Fruit fly (Drosophila melanogaster): ENCODE data around the gene rols.

rols gene

DNA sequence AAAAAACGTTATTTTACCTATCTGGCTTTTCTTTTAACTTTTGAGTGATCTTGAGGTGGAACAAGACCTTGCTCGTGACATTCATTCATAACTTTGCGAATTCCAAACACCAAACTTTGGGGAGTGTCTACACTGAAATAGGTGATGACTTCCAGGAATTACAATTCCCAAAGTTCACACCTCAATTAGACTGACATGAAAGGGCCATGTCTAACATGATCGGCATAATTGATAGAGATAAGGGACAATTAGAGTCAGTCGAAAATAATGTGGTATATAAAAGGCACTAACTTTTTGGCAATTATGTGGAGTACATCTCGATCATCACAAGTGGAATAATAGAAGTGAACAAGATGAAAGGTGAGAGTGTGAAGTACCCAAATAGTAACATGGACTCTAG lies 88.8 kb downstream of the rols start, which contains the start of gene CG43896:
CG43896 (plus strand) TSS at position 301 of the 400 bp plus-strand sequence.
- TF ChIP-seq CG14655 (GFP tag; optimal IDR thresholded peaks at IDR 0.05) (no peak), CG12605 (GFP tag; IDR thresholded peaks at IDR 0.05) (no peak), Ets98B (GFP tag; IDR thresholded peaks at IDR 0.05) (no peak), CG9948 (tag; optimal IDR thresholded peaks at IDR 0.05) (no peak), Pif1A (GFP tag; optimal IDR thresholded peaks at IDR 0.05) (no peak), EcR (GFP tag; optimal IDR thresholded peaks at IDR 0.05) (no peak), gl (tag; optimal IDR thresholded peaks at IDR 0.05) (no peak)

DNA sequence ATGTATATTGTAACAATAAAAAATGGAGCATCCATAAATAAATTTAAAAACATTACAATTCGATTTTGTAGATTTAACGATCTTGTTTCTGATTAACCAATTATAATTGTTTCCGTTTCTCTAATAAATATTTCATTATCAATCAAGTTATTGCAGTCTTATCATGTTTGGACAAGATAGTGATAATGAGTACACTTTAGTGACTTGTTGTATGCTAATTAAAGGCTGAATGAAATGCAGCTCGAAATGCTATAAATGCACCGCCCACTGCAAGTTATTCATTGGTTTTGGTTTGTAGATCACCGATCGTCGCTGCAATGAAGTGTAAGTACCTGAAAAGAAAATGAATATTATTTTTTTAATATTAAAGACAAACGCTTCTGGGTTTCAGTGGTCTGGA lies 90.1 kb downstream of the rols start, which contains the start of gene CG14125:
CG14125 (plus strand) TSS at position 301 of the 400 bp plus-strand sequence.
- TF ChIP-seq CG13204 (GFP tag; optimal IDR thresholded peaks at IDR 0.05): no peak
- TF ChIP-seq Pif1B (GFP tag; optimal IDR thresholded peaks at IDR 0.05): no peak
- TF ChIP-seq fd96Ca (GFP tag; IDR thresholded peaks at IDR 0.05): no peak
- TF ChIP-seq CG8301 (tag; optimal IDR thresholded peaks at IDR 0.05): no peak
- no peak for TF ChIP-seq CG14655 (GFP tag; optimal IDR thresholded peaks at IDR 0.05)
- no peak for TF ChIP-seq CG4496 (GFP tag; IDR thresholded peaks at IDR 0.05)
- no peak for TF ChIP-seq CG34367 (tag; optimal IDR thresholded peaks at IDR 0.05)
- TF ChIP-seq EcR (GFP tag; optimal IDR thresholded peaks at IDR 0.05): no peak
- TF ChIP-seq gl (tag; optimal IDR thresholded peaks at IDR 0.05): no peak
- no peak for TF ChIP-seq Pif1A (GFP tag; optimal IDR thresholded peaks at IDR 0.05)

dm6 chr3L:11973690-11974089 lies 91.0 kb downstream of the rols start, which contains the start of gene CG42397:
Gene CG42397, minus strand, starts transcription at chr3L:11973790.
- TF ChIP-seq CG13204 (GFP tag; optimal IDR thresholded peaks at IDR 0.05) (no peak), Pif1A (GFP tag; optimal IDR thresholded peaks at IDR 0.05) (no peak), CG15710 (tag; optimal IDR thresholded peaks at IDR 0.05) (no peak), Ets98B (GFP tag; IDR thresholded peaks at IDR 0.05) (no peak), CG8159 (tag; optimal IDR thresholded peaks at IDR 0.05) (no peak), CG34367 (tag; optimal IDR thresholded peaks at IDR 0.05) (no peak), CG12605 (GFP tag; IDR thresholded peaks at IDR 0.05) (no peak), EcR (GFP tag; optimal IDR thresholded peaks at IDR 0.05) (no peak), Pif1B (GFP tag; optimal IDR thresholded peaks at IDR 0.05) (no peak), rn (GFP tag; IDR thresholded peaks at IDR 0.05) (no peak), Snoo (tag; optimal IDR thresholded peaks at IDR 0.05) (no peak), CG9948 (tag; optimal IDR thresholded peaks at IDR 0.05) (no peak), CG8301 (tag; optimal IDR thresholded peaks at IDR 0.05) (no peak), CG32121 (GFP tag; IDR thresholded peaks at IDR 0.05) (no peak), CG4496 (GFP tag; IDR thresholded peaks at IDR 0.05) (no peak), gl (tag; optimal IDR thresholded peaks at IDR 0.05) (no peak), fd96Ca (GFP tag; IDR thresholded peaks at IDR 0.05) (no peak), D1 (tag; optimal IDR thresholded peaks at IDR 0.05) (no peak), CG14655 (GFP tag; optimal IDR thresholded peaks at IDR 0.05) (no peak), CG10348 (GFP tag; IDR thresholded peaks at IDR 0.05) (no peak)

DNA sequence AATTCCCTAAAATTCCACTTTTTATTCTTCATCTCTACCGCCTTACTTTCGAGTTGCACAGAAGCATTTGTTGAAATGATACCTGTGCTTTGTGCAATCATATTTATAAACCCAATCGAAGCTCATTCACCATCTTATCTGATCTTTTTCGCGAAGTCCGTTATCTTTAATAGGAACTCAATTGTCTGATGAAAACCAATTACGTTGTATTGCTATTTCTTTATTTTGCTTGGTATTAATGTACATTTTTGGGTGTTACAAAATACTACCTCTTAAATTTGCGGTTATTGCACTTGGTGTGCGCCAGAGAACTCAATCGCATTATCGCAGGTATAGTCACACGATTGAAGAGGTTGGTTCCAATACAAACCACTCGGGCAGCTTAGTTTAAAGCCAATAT lies 91.8 kb downstream of the rols start, which contains the start of gene Muc68E:
Muc68E (minus strand) TSS at position 101 of the 400 bp plus-strand sequence.
- TF ChIP-seq CG10348 (GFP tag; IDR thresholded peaks at IDR 0.05) (no peak), Pif1A (GFP tag; optimal IDR thresholded peaks at IDR 0.05) (no peak), Snoo (tag; optimal IDR thresholded peaks at IDR 0.05) (no peak), rn (GFP tag; IDR thresholded peaks at IDR 0.05) (no peak), CG12605 (GFP tag; IDR thresholded peaks at IDR 0.05) (no peak), CG13204 (GFP tag; optimal IDR thresholded peaks at IDR 0.05) (no peak), CG8159 (tag; optimal IDR thresholded peaks at IDR 0.05) (no peak), fd96Ca (GFP tag; IDR thresholded peaks at IDR 0.05) (no peak), Ets98B (GFP tag; IDR thresholded peaks at IDR 0.05) (no peak), CG14655 (GFP tag; optimal IDR thresholded peaks at IDR 0.05) (no peak), CG17806 (tag; optimal IDR thresholded peaks at IDR 0.05) (no peak), CG15710 (tag; optimal IDR thresholded peaks at IDR 0.05) (no peak), EcR (GFP tag; optimal IDR thresholded peaks at IDR 0.05) (no peak), CG8301 (tag; optimal IDR thresholded peaks at IDR 0.05) (no peak), CG4496 (GFP tag; IDR thresholded peaks at IDR 0.05) (no peak), Pif1B (GFP tag; optimal IDR thresholded peaks at IDR 0.05) (no peak)

- TF ChIP-seq CG8301 (tag; optimal IDR thresholded peaks at IDR 0.05): no peak
- no peak for TF ChIP-seq CG12605 (GFP tag; IDR thresholded peaks at IDR 0.05)
- no peak for TF ChIP-seq fd96Ca (GFP tag; IDR thresholded peaks at IDR 0.05)
- TF ChIP-seq CG14655 (GFP tag; optimal IDR thresholded peaks at IDR 0.05): no peak
- TF ChIP-seq CG9948 (tag; optimal IDR thresholded peaks at IDR 0.05): no peak
- no peak for TF ChIP-seq rn (GFP tag; IDR thresholded peaks at IDR 0.05)
- no peak for TF ChIP-seq CG8159 (tag; optimal IDR thresholded peaks at IDR 0.05)
- TF ChIP-seq Pif1A (GFP tag; optimal IDR thresholded peaks at IDR 0.05): no peak
- no peak for TF ChIP-seq CG15710 (tag; optimal IDR thresholded peaks at IDR 0.05)
- no peak for TF ChIP-seq EcR (GFP tag; optimal IDR thresholded peaks at IDR 0.05)
- TF ChIP-seq CG32121 (GFP tag; IDR thresholded peaks at IDR 0.05): no peak
Observed at dm6 chr3L:11966104-11966503, 98.6 kb downstream of the rols start, which contains the start of gene prc. Gene prc, minus strand, starts transcription at chr3L:11966131.

Data from whole organism, pupa.